Worm (Caenorhabditis elegans) whole organism, early embryonic: ENCODE data around the gene srv-34.
A peak's percentile ranks its signal among the peaks of the same experiment; 100 is the strongest.
"Not testable (repeated sequence)": the region's sequence is repeated elsewhere in the genome, so short reads cannot be mapped to it uniquely, and the experiment has no call there.

Source experiments
- B0310.2 ChIP-seq: sonication (generic microtip); optimal IDR thresholded peaks from 2 replicates; lab custom pipeline; 2016; ENCODE audit warnings: mild to moderate bottlenecking, missing genetic modification characterization, missing compliant biosample characterization
- F13C5.2 ChIP-seq: sonication (generic microtip); optimal IDR thresholded peaks from 2 replicates; lab custom pipeline; 2017; ENCODE audit warnings: mild to moderate bottlenecking, missing genetic modification characterization, inconsistent platforms, missing compliant biosample characterization
- aly-1 ChIP-seq: sonication (generic microtip); optimal IDR thresholded peaks from 2 replicates; lab custom pipeline; 2016; ENCODE audit warnings: missing genetic modification characterization, missing compliant biosample characterization
- ama-1 ChIP-seq: fragments of 150-350 bp; optimal IDR thresholded peaks from 2 replicates; lab custom pipeline; 2014
- ceh-13 ChIP-seq: fragments of 200-800 bp; sonication (Bioruptor generic); optimal IDR thresholded peaks from 2 replicates; lab custom pipeline; 2018; ENCODE audit warnings: mild to moderate bottlenecking, missing genetic modification characterization, missing compliant biosample characterization
- ceh-36 ChIP-seq: sonication (generic microtip); optimal IDR thresholded peaks from 2 replicates; lab custom pipeline; 2016; ENCODE audit warnings: missing genetic modification characterization, inconsistent platforms, missing compliant biosample characterization
- ets-7 ChIP-seq: sonication (generic microtip); optimal IDR thresholded peaks from 2 replicates; lab custom pipeline; 2016; ENCODE audit warnings: missing genotype, missing genetic modification characterization, missing compliant biosample characterization
- flt-1 ChIP-seq: fragments of 200-800 bp; sonication (Bioruptor generic); IDR thresholded peaks from 2 replicates; pipeline ENCODE4 v1.3.6; 2022; ENCODE audit warnings: missing genetic modification characterization, missing compliant biosample characterization
- hmbx-1 ChIP-seq: sonication (generic microtip); optimal IDR thresholded peaks from 2 replicates; lab custom pipeline; 2016; ENCODE audit warnings: mild to moderate bottlenecking, missing genetic modification characterization, missing compliant biosample characterization
- hmg-4 ChIP-seq: fragments of 200-800 bp; sonication (Bioruptor generic); optimal IDR thresholded peaks from 2 replicates; lab custom pipeline; 2018; ENCODE audit warnings: mild to moderate bottlenecking, missing genetic modification characterization, missing compliant biosample characterization
- hnd-1 ChIP-seq: sonication (generic microtip); optimal IDR thresholded peaks from 2 replicates; lab custom pipeline; 2016; ENCODE audit warnings: missing genetic modification characterization, missing compliant biosample characterization
- pes-1 ChIP-seq: fragments of 200-800 bp; sonication (Bioruptor generic); IDR thresholded peaks from 2 replicates; pipeline ENCODE4 v1.3.6; 2022; ENCODE audit warnings: missing genetic modification reagents, missing genetic modification characterization, missing compliant biosample characterization
- scrt-1 ChIP-seq: fragments of 200-800 bp; sonication (Bioruptor generic); IDR thresholded peaks from 2 replicates; pipeline ENCODE4 v1.3.6; 2022; ENCODE audit warnings: missing genetic modification characterization, missing compliant biosample characterization
- sea-1 ChIP-seq: fragments of 200-800 bp; sonication (Bioruptor generic); conservative IDR thresholded peaks from 2 replicates; pipeline ENCODE4 v1.3.6; 2022; ENCODE audit warnings: missing genetic modification characterization, missing compliant biosample characterization
- tbx-11 ChIP-seq: fragments of 200-800 bp; sonication (Bioruptor generic); IDR thresholded peaks from 2 replicates; pipeline ENCODE4 v1.3.6; 2022; ENCODE audit warnings: missing genetic modification characterization, missing compliant biosample characterization
- tbx-37 ChIP-seq: fragments of 200-800 bp; sonication (Bioruptor generic); conservative IDR thresholded peaks from 2 replicates; pipeline ENCODE4 v1.3.6; 2022; ENCODE audit warnings: missing genetic modification reagents, missing genetic modification characterization, missing compliant biosample characterization
- tra-4 ChIP-seq: sonication (generic microtip); optimal IDR thresholded peaks from 2 replicates; lab custom pipeline; 2017; ENCODE audit warnings: missing genetic modification characterization, missing compliant biosample characterization

Gene srv-34

ce11 chrV:16351757-16352156 lies 22.8 kb downstream of the srv-34 start:
- TF ChIP-seq ets-7 (no peak), ama-1 (lab: Kevin White, UChicago) (no peak), flt-1 (GFP tag; lab: Robert Waterston, UW) (no peak), tra-4 (tag; lab: Kevin White, UChicago) (no peak), hmbx-1 (tag; lab: Kevin White, UChicago) (no peak), hmg-4 (no peak), B0310.2 (no peak), ceh-13 (no peak), tbx-11 (GFP tag; lab: Robert Waterston, UW) (no peak), pes-1 (GFP tag; lab: Robert Waterston, UW) (no peak)

DNA sequence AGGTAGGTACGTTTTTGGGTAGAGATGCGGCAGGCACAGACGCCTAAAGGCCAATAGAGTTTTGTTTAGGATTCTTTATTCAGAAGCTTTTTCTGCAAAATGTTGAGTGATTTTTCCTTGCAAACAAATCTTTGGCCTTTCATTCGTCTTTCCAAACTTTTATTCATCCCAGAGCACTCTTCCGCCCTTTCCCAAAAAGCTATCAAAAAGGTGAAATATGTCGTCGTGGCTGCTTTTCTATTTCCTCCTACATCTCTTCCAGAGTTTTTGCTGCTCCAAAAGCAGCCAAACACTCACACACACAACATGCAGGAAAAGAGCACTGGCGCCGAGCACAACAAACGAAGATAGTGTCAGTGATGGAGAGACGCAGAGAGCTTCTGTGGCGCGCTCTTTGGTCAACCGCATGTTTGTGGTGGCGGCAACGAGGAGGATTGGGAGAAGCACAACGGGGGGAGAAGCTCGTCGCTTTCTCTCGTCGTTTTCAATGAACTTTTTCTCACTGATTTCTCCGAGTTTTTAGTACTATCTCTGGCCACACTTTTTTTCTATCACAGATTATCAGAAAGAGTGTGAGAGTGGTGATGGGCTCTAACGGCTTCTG lies 23.7 kb downstream of the srv-34 start:
- no peak for TF ChIP-seq tbx-37 (GFP tag; lab: Robert Waterston, UW)
- TF ChIP-seq ceh-36 = no peak
- TF ChIP-seq ets-7 = no peak
- peak; percentile 13 for TF ChIP-seq hmg-4
- TF ChIP-seq aly-1 (tag; lab: Kevin White, UChicago) = no peak
- TF ChIP-seq tra-4 (tag; lab: Kevin White, UChicago) = no peak

- TF ChIP-seq ceh-13 (no peak), F13C5.2 (tag; lab: Kevin White, UChicago) (no peak), hnd-1 (tag; lab: Kevin White, UChicago) (no peak), ama-1 (lab: Kevin White, UChicago) (no peak), tra-4 (tag; lab: Kevin White, UChicago) (no peak), hmg-4 (no peak), hmbx-1 (tag; lab: Kevin White, UChicago) (no peak), tbx-11 (GFP tag; lab: Robert Waterston, UW) (no peak), B0310.2 (no peak)
Observed at ce11 chrV:16350061-16350460, 24.5 kb downstream of the srv-34 start.

- no peak for TF ChIP-seq aly-1 (tag; lab: Kevin White, UChicago)
- TF ChIP-seq ets-7 = no peak
- TF ChIP-seq scrt-1 = no peak
- no peak for TF ChIP-seq tbx-37 (GFP tag; lab: Robert Waterston, UW)
- TF ChIP-seq B0310.2 = no peak
- TF ChIP-seq tbx-11 (GFP tag; lab: Robert Waterston, UW) = no peak
- TF ChIP-seq sea-1 = no peak
- TF ChIP-seq ceh-13 = no peak
- no peak for TF ChIP-seq tra-4 (tag; lab: Kevin White, UChicago)
Observed at ce11 chrV:16346406-16347108, 28.0 kb downstream of the srv-34 start, which contains the start of the genes W08G11.5 and W08G11.1. Gene W08G11.5 (minus strand): TSS chrV:16346506. Gene W08G11.1 (plus strand): TSS chrV:16347058.

- no peak for TF ChIP-seq F13C5.2 (tag; lab: Kevin White, UChicago)
- TF ChIP-seq ama-1 (lab: Kevin White, UChicago) = no peak
Observed at ce11 chrV:16342258-16342618, 32.3 kb downstream of the srv-34 start, which contains the start of gene nhr-193. Gene nhr-193 (plus strand): TSS chrV:16342308.

- not testable (repeated sequence) for TF ChIP-seq flt-1 (GFP tag; lab: Robert Waterston, UW); tra-4 (tag; lab: Kevin White, UChicago); hnd-1 (tag; lab: Kevin White, UChicago)
Observed at ce11 chrV:16338287-16339092, 36.1 kb downstream of the srv-34 start, which contains the start of gene slc-9B.2. Gene slc-9B.2 (plus strand): TSS chrV:16339042.

DNA sequence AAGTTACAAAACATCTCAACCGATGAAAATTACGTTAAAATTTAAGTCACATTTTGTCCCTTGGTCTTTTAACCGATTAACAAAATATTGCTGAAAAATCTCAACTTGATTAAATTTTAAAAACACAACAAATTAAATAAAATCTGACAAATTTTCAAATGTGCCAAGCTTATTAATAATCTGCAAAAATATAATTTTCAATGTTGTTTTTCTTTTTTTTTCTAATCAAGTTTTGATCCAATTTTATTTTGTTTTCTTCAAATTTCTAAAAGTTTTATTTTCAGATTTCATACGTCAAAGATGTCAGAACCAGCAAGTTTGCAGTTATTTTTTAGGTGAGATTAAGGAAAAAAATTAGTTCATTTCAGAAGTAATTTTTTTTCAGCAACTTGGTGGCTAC lies 38.2 kb downstream of the srv-34 start, which contains the start of gene srw-87:
Gene srw-87 (plus strand): TSS at position 301 of the 400 bp plus-strand sequence.
- TF ChIP-seq hnd-1 (tag; lab: Kevin White, UChicago) (no peak), ceh-13 (no peak), tra-4 (tag; lab: Kevin White, UChicago) (no peak), scrt-1 (no peak), sea-1 (no peak)

- no peak for TF ChIP-seq hmbx-1 (tag; lab: Kevin White, UChicago)
- TF ChIP-seq ets-7 = no peak
- TF ChIP-seq ceh-13 = no peak
- TF ChIP-seq tbx-37 (GFP tag; lab: Robert Waterston, UW) = no peak
- TF ChIP-seq hmg-4 = no peak
- TF ChIP-seq B0310.2 = no peak
- TF ChIP-seq scrt-1 = no peak
- no peak for TF ChIP-seq ceh-36
- no peak for TF ChIP-seq sea-1
- no peak for TF ChIP-seq tbx-11 (GFP tag; lab: Robert Waterston, UW)
- no peak for TF ChIP-seq F13C5.2 (tag; lab: Kevin White, UChicago)
- no peak for TF ChIP-seq hnd-1 (tag; lab: Kevin White, UChicago)
- no peak for TF ChIP-seq aly-1 (tag; lab: Kevin White, UChicago)
Observed at ce11 chrV:16333412-16333811, 41.2 kb downstream of the srv-34 start, which contains the start of gene srh-167. Gene srh-167 (plus strand): TSS chrV:16333712.
